Worm (Caenorhabditis elegans) whole organism, midembryonic: ENCODE data around the gene srbc-55.

Experiments used
- T22C8.4 ChIP-seq: fragments of 200-800 bp; sonication (Bioruptor generic); IDR thresholded peaks from 2 replicates; pipeline ENCODE4 v1.3.6; 2022; ENCODE audit warnings: missing genetic modification characterization, missing compliant biosample characterization
- cog-1 ChIP-seq: sonication (generic microtip); optimal IDR thresholded peaks from 2 replicates; lab custom pipeline; 2016; ENCODE audit warnings: missing genetic modification characterization, missing compliant biosample characterization
- flt-1 ChIP-seq: fragments of 200-800 bp; sonication (Bioruptor generic); IDR thresholded peaks from 2 replicates; pipeline ENCODE4 v1.3.6; 2022; ENCODE audit warnings: missing genetic modification characterization, missing compliant biosample characterization
- med-1 ChIP-seq: sonication (generic microtip); optimal IDR thresholded peaks from 2 replicates; lab custom pipeline; 2017; ENCODE audit warnings: missing genetic modification characterization, mild to moderate bottlenecking, missing compliant biosample characterization, antibody characterized with exemption, missing genetic modification reagents; ENCODE audit not compliant: insufficient read depth
- ref-1 ChIP-seq: fragments of 200-800 bp; sonication (Bioruptor generic); conservative IDR thresholded peaks from 2 replicates; pipeline ENCODE4 v1.3.6; 2022; ENCODE audit warnings: missing genetic modification reagents, missing genetic modification characterization, missing compliant biosample characterization
- tab-1 ChIP-seq: fragments of 200-800 bp; sonication (Bioruptor generic); IDR thresholded peaks from 2 replicates; pipeline ENCODE4 v1.3.6; 2022; ENCODE audit warnings: missing genetic modification characterization, missing compliant biosample characterization
- ztf-23 ChIP-seq: fragments of 200-800 bp; sonication (Bioruptor generic); IDR thresholded peaks from 2 replicates; pipeline ENCODE4 v1.3.6; 2022; ENCODE audit warnings: missing genetic modification reagents, missing genetic modification characterization, missing compliant biosample characterization
- ztf-29 ChIP-seq: fragments of 200-800 bp; sonication (Bioruptor generic); IDR thresholded peaks from 2 replicates; pipeline ENCODE4 v1.3.6; 2022; ENCODE audit warnings: missing genetic modification reagents, missing genetic modification characterization, missing compliant biosample characterization

DNA sequence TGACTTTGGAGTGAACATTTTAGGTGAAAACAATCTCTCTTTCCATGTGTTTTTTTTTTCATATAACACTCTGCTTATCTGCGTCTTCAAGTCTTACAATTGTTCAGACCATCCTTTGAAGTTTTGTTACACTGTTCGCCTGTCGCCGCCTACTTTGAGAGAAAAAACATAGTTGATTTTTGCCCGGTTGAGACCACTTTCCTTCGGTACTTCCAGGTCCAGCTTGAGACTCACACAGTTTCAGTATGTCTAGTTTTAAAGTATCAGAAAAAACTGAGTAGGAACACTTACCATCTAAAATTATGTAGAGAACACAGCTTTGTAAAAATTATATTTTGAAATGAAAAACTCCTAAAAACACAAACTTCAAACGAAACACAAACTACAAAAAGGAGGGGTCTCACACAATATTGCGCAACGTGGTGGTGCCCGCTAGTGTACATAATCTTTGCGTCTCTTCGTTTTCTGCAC, 13.8 kb downstream of the srbc-55 start, which contains the start of the genes fbxa-69 and F54B8.4:
- no peak for TF ChIP-seq tab-1 (GFP tag; lab: Robert Waterston, UW)
- TF ChIP-seq flt-1 (GFP tag; lab: Robert Waterston, UW), result no peak
- no peak for TF ChIP-seq ref-1 (GFP tag; lab: Robert Waterston, UW)
- TF ChIP-seq cog-1, result no peak
- TF ChIP-seq T22C8.4, result no peak
- no peak for TF ChIP-seq ztf-23 (GFP tag; lab: Robert Waterston, UW)
- TF ChIP-seq ztf-29 (GFP tag; lab: Robert Waterston, UW), result no peak
- no peak for TF ChIP-seq med-1
